Worm (Caenorhabditis elegans) whole organism, young adult: ENCODE data around the gene irld-63.

Source experiments
- B0035.1 ChIP-seq: sonication (generic microtip); optimal IDR thresholded peaks from 2 replicates; lab custom pipeline; 2016; ENCODE audit warnings: missing genetic modification characterization, mild to moderate bottlenecking, missing compliant biosample characterization, missing genotype, missing genetic modification reagents
- B0261.1 ChIP-seq: sonication (generic microtip); optimal IDR thresholded peaks from 2 replicates; lab custom pipeline; 2016; ENCODE audit warnings: mild to moderate bottlenecking, missing genetic modification characterization, moderate library complexity, missing compliant biosample characterization
- C06A6.2 ChIP-seq: fragments of 200-800 bp; sonication (Bioruptor generic); conservative IDR thresholded peaks from 2 replicates; pipeline ENCODE4 v1.3.6; 2022; ENCODE audit warnings: missing genetic modification characterization, missing compliant biosample characterization
- F22D6.2 ChIP-seq: sonication (generic microtip); optimal IDR thresholded peaks from 2 replicates; lab custom pipeline; 2016; ENCODE audit warnings: mild to moderate bottlenecking, missing genetic modification characterization, missing compliant biosample characterization
- F39B2.1 ChIP-seq: fragments of 200-800 bp; sonication (Bioruptor generic); IDR thresholded peaks from 2 replicates; pipeline ENCODE4 v1.3.6; 2022; ENCODE audit warnings: missing genetic modification reagents, missing genetic modification characterization, missing compliant biosample characterization
- F52B5.7 ChIP-seq: sonication (generic microtip); optimal IDR thresholded peaks from 2 replicates; lab custom pipeline; 2016; ENCODE audit warnings: mild to moderate bottlenecking, missing genetic modification characterization, missing compliant biosample characterization
- F57A8.1 ChIP-seq: fragments of 200-800 bp; sonication (Bioruptor generic); optimal IDR thresholded peaks from 2 replicates; lab custom pipeline; 2018; ENCODE audit warnings: mild to moderate bottlenecking, missing genetic modification characterization, moderate library complexity, missing compliant biosample characterization
- F57C9.4 ChIP-seq: sonication (generic microtip); optimal IDR thresholded peaks from 2 replicates; lab custom pipeline; 2017; ENCODE audit warnings: mild to moderate bottlenecking, missing genetic modification characterization, missing compliant biosample characterization
- K11D2.4 ChIP-seq: fragments of 200-800 bp; sonication (Bioruptor generic); IDR thresholded peaks from 2 replicates; pipeline ENCODE4 v1.3.6; 2022; ENCODE audit warnings: missing genetic modification reagents, missing genetic modification characterization, missing compliant biosample characterization
- Y53F4B.3 ChIP-seq: fragments of 200-800 bp; sonication (Bioruptor generic); IDR thresholded peaks from 2 replicates; pipeline ENCODE4 v1.3.6; 2022; ENCODE audit warnings: missing genetic modification reagents, missing genetic modification characterization, missing compliant biosample characterization
- Y53G8AR.9 ChIP-seq: fragments of 200-800 bp; sonication (Bioruptor generic); conservative IDR thresholded peaks from 2 replicates; pipeline ENCODE4 v1.3.6; 2022; ENCODE audit warnings: missing genetic modification reagents, missing genetic modification characterization, missing compliant biosample characterization
- Y79H2A.3 ChIP-seq: fragments of 200-800 bp; sonication (Bioruptor generic); conservative IDR thresholded peaks from 2 replicates; pipeline ENCODE4 v1.3.6; 2022; ENCODE audit warnings: missing genetic modification reagents, missing genetic modification characterization, missing compliant biosample characterization
- Y95B8A.8 ChIP-seq: fragments of 200-800 bp; sonication (Bioruptor generic); IDR thresholded peaks from 2 replicates; pipeline ENCODE4 v1.3.6; 2022; ENCODE audit warnings: missing genetic modification reagents, missing genetic modification characterization, missing compliant biosample characterization
- akir-1 ChIP-seq: fragments of 200-800 bp; sonication (Bioruptor generic); optimal IDR thresholded peaks from 2 replicates; lab custom pipeline; 2018; ENCODE audit warnings: mild to moderate bottlenecking, missing genetic modification characterization, moderate library complexity, missing compliant biosample characterization
- athp-1 ChIP-seq: sonication (generic microtip); optimal IDR thresholded peaks from 2 replicates; lab custom pipeline; 2017; ENCODE audit warnings: mild to moderate bottlenecking, missing genetic modification characterization, missing compliant biosample characterization
- attf-5 ChIP-seq: fragments of 200-800 bp; sonication (Bioruptor generic); optimal IDR thresholded peaks from 2 replicates; lab custom pipeline; 2018; ENCODE audit warnings: mild to moderate bottlenecking, missing genetic modification characterization, missing compliant biosample characterization
- cebp-1 ChIP-seq, 2 experiments: fragments of 200-800 bp in 1 of 2; sonication (Bioruptor generic) in 1 of 2; sonication (generic microtip) in 1 of 2; IDR thresholded peaks in 1 of 2; optimal IDR thresholded peaks in 1 of 2; 2 replicates each; pipeline versions ENCODE4 v1.3.6 to Lab custom; 2017 to 2022; ENCODE audit warnings: missing compliant biosample characterization in 2 of 2, missing genetic modification characterization in 2 of 2, mild to moderate bottlenecking in 1 of 2, missing genetic modification reagents in 1 of 2, moderate library complexity in 1 of 2
- cebp-2 ChIP-seq: fragments of 200-800 bp; sonication (Bioruptor generic); IDR thresholded peaks from 2 replicates; pipeline ENCODE4 v1.3.6; 2022; ENCODE audit warnings: missing genetic modification characterization, missing compliant biosample characterization
- ceh-27 ChIP-seq: fragments of 200-800 bp; sonication (Bioruptor generic); optimal IDR thresholded peaks from 2 replicates; lab custom pipeline; 2018; ENCODE audit warnings: mild to moderate bottlenecking, missing genetic modification characterization, moderate library complexity, missing compliant biosample characterization
- ceh-58 ChIP-seq: fragments of 200-800 bp; sonication (Bioruptor generic); IDR thresholded peaks from 2 replicates; pipeline ENCODE4 v1.3.6; 2022; ENCODE audit warnings: missing genetic modification characterization, missing compliant biosample characterization
- ceh-79 ChIP-seq: sonication (generic microtip); optimal IDR thresholded peaks from 2 replicates; lab custom pipeline; 2017; ENCODE audit warnings: mild to moderate bottlenecking, missing genetic modification characterization, missing compliant biosample characterization
- ceh-91 ChIP-seq: fragments of 200-800 bp; sonication (Bioruptor generic); IDR thresholded peaks from 2 replicates; pipeline ENCODE4 v1.3.6; 2022; ENCODE audit warnings: missing genetic modification reagents, missing genetic modification characterization, missing compliant biosample characterization
- chd-7 ChIP-seq: sonication (generic microtip); optimal IDR thresholded peaks from 2 replicates; lab custom pipeline; 2016; ENCODE audit warnings: mild to moderate bottlenecking, missing genetic modification characterization, moderate library complexity, missing compliant biosample characterization
- dox-1 ChIP-seq: fragments of 200-800 bp; sonication (Bioruptor generic); IDR thresholded peaks from 2 replicates; pipeline ENCODE4 v1.3.6; 2022; ENCODE audit warnings: missing genetic modification reagents, missing genetic modification characterization, missing compliant biosample characterization
- egl-44 ChIP-seq: fragments of 200-800 bp; sonication (Bioruptor generic); IDR thresholded peaks from 2 replicates; pipeline ENCODE4 v1.3.6; 2022; ENCODE audit warnings: missing genetic modification reagents, missing genetic modification characterization, missing compliant biosample characterization
- ekl-4 ChIP-seq: fragments of 200-800 bp; sonication (Bioruptor generic); IDR thresholded peaks from 2 replicates; pipeline ENCODE4 v1.3.6; 2022; ENCODE audit warnings: missing genetic modification reagents, missing genetic modification characterization, missing compliant biosample characterization
- hlh-12 ChIP-seq: sonication (generic microtip); optimal IDR thresholded peaks from 2 replicates; lab custom pipeline; 2016; ENCODE audit warnings: missing genetic modification characterization, missing compliant biosample characterization
- hsf-1 ChIP-seq: fragments of 200-800 bp; sonication (Bioruptor generic); IDR thresholded peaks from 2 replicates; pipeline ENCODE4 v1.3.6; 2022; ENCODE audit warnings: missing genetic modification reagents, missing genetic modification characterization, missing compliant biosample characterization
- lag-1 ChIP-seq: fragments of 200-800 bp; sonication (Bioruptor generic); IDR thresholded peaks from 2 replicates; pipeline ENCODE4 v1.3.6; 2022; ENCODE audit warnings: missing genetic modification reagents, missing genetic modification characterization, missing compliant biosample characterization
- lin-26 ChIP-seq: fragments of 200-800 bp; sonication (Bioruptor generic); IDR thresholded peaks from 2 replicates; pipeline ENCODE4 v1.3.6; 2022; ENCODE audit warnings: missing genetic modification reagents, missing genetic modification characterization, missing compliant biosample characterization
- lir-1 ChIP-seq: fragments of 200-800 bp; sonication (Bioruptor generic); conservative IDR thresholded peaks from 2 replicates; pipeline ENCODE4 v1.3.6; 2022; ENCODE audit warnings: missing genetic modification reagents, missing genetic modification characterization, missing compliant biosample characterization
- lsl-1 ChIP-seq: fragments of 200-800 bp; sonication (Bioruptor generic); optimal IDR thresholded peaks from 2 replicates; lab custom pipeline; 2018; ENCODE audit warnings: mild to moderate bottlenecking, missing genetic modification characterization, moderate library complexity, missing compliant biosample characterization
- lsy-27 ChIP-seq: sonication (generic microtip); optimal IDR thresholded peaks from 2 replicates; lab custom pipeline; 2017; ENCODE audit warnings: missing genetic modification characterization, mild to moderate bottlenecking, missing compliant biosample characterization, antibody characterized with exemption, missing genotype, borderline replicate concordance; ENCODE audit not compliant: insufficient read depth
- madf-10 ChIP-seq: sonication (generic microtip); optimal IDR thresholded peaks from 2 replicates; lab custom pipeline; 2016; ENCODE audit warnings: mild to moderate bottlenecking, missing genetic modification characterization, missing compliant biosample characterization
- nfyb-1 ChIP-seq: fragments of 200-800 bp; sonication (Bioruptor generic); IDR thresholded peaks from 2 replicates; pipeline ENCODE4 v1.3.6; 2022; ENCODE audit warnings: missing genetic modification reagents, missing genetic modification characterization, missing compliant biosample characterization
- nhr-120 ChIP-seq: fragments of 200-800 bp; sonication (Bioruptor generic); IDR thresholded peaks from 2 replicates; pipeline ENCODE4 v1.3.6; 2022; ENCODE audit warnings: missing genetic modification characterization, missing compliant biosample characterization
- nhr-179 ChIP-seq: sonication (generic microtip); optimal IDR thresholded peaks from 2 replicates; lab custom pipeline; 2016; ENCODE audit warnings: mild to moderate bottlenecking, missing genetic modification characterization, missing compliant biosample characterization
- pbrm-1 ChIP-seq: fragments of 200-800 bp; sonication (Bioruptor generic); IDR thresholded peaks from 2 replicates; pipeline ENCODE4 v1.3.6; 2022; ENCODE audit warnings: missing genetic modification reagents, missing genetic modification characterization, missing compliant biosample characterization
- rcor-1 ChIP-seq: fragments of 200-800 bp; sonication (Bioruptor generic); IDR thresholded peaks from 2 replicates; pipeline ENCODE4 v1.3.6; 2022; ENCODE audit warnings: missing genetic modification reagents, missing genetic modification characterization, missing compliant biosample characterization
- sdz-38 ChIP-seq: sonication (generic microtip); optimal IDR thresholded peaks from 2 replicates; lab custom pipeline; 2016; ENCODE audit warnings: missing genotype, missing genetic modification characterization, missing compliant biosample characterization
- snpc-3.4 ChIP-seq: sonication (generic microtip); optimal IDR thresholded peaks from 2 replicates; lab custom pipeline; 2017; ENCODE audit warnings: missing genetic modification characterization, mild to moderate bottlenecking, missing compliant biosample characterization, antibody characterized with exemption, moderate library complexity, missing genotype, missing genetic modification reagents
- snpc-4 ChIP-seq, 5 experiments: fragments of 150-350 bp in 1 of 5; sonication (generic microtip) in 4 of 5; optimal IDR thresholded peaks; 2 replicates each; lab custom pipeline; 2014 to 2018; ENCODE audit warnings: missing genetic modification characterization in 5 of 5, missing biosample characterization in 3 of 5, antibody characterized with exemption in 2 of 5, mild to moderate bottlenecking in 2 of 5, missing compliant biosample characterization in 2 of 5, missing genotype in 2 of 5, moderate library complexity in 2 of 5, missing genetic modification reagents in 1 of 5
- tbx-9 ChIP-seq: sonication (generic microtip); optimal IDR thresholded peaks from 2 replicates; lab custom pipeline; 2016; ENCODE audit warnings: borderline replicate concordance, missing genetic modification characterization, inconsistent platforms, missing compliant biosample characterization
- ztf-22 ChIP-seq: fragments of 200-800 bp; sonication (Bioruptor generic); optimal IDR thresholded peaks from 2 replicates; lab custom pipeline; 2018; ENCODE audit warnings: mild to moderate bottlenecking, missing genetic modification characterization, moderate library complexity, missing compliant biosample characterization
- ztf-25 ChIP-seq: fragments of 200-800 bp; sonication (Bioruptor generic); IDR thresholded peaks from 2 replicates; pipeline ENCODE4 v1.3.6; 2022; ENCODE audit warnings: missing genetic modification reagents, missing genetic modification characterization, missing compliant biosample characterization
- ztf-26 ChIP-seq: sonication (generic microtip); optimal IDR thresholded peaks from 2 replicates; lab custom pipeline; 2017; ENCODE audit warnings: missing genetic modification characterization, missing compliant biosample characterization
- ztf-28 ChIP-seq: fragments of 200-800 bp; sonication (Bioruptor generic); IDR thresholded peaks from 2 replicates; pipeline ENCODE4 v1.3.6; 2022; ENCODE audit warnings: missing genetic modification reagents, missing genetic modification characterization, missing compliant biosample characterization

irld-63 gene

DNA sequence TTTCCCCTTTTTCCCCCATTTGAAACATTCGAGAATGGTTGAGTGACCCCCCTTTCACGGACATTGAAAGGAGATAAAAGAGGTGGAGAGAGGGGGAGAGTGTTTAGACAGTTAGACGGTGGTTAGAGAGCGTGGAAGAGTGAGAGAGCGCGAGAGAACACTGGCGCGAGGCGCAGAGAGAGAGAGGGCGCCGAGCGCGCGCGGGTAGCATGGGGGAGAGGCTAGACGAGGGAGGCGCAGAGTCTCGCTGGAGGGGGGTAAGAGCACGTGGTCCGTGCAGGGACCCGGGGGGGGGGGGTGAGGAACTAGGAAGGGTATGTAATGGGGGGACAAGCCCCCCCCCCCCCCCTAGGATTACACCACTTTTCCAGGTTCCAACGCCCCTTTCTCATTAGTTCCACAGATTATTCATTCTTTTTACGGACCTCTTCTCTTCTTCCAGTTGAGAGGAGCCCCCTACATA, 43.4 kb downstream of the irld-63 start (continued):
- TF ChIP-seq athp-1 (tag; lab: Kevin White, UChicago), result peak; percentile 82
- TF ChIP-seq lag-1 (GFP tag; lab: Robert Waterston, UW), result peak; percentile 87
- no peak for TF ChIP-seq snpc-4 (GFP tag; optimal IDR thresholded peaks at IDR 0.05; lab: Kevin White, UChicago)
- peak in 2 of 4 experiments; percentile 22 to 54 for TF ChIP-seq snpc-4 (tag; optimal IDR thresholded peaks at IDR 0.05; lab: Kevin White, UChicago)
- TF ChIP-seq hlh-12 (tag; lab: Kevin White, UChicago), result no peak
- TF ChIP-seq ztf-25, result no peak
- TF ChIP-seq Y79H2A.3 (GFP tag; lab: Robert Waterston, UW), result no peak
- no peak for TF ChIP-seq B0035.1 (tag; lab: Kevin White, UChicago)
- peak; percentile 73 for TF ChIP-seq F57C9.4 (tag; lab: Kevin White, UChicago)
- TF ChIP-seq F22D6.2 (tag; lab: Kevin White, UChicago), result peak; percentile 46
- peak; percentile 62; the same call in 1 of the 2 replicates for TF ChIP-seq rcor-1 (GFP tag; lab: Robert Waterston, UW)
- TF ChIP-seq lir-1 (GFP tag; lab: Robert Waterston, UW), result no peak
- TF ChIP-seq Y53F4B.3 (GFP tag; lab: Robert Waterston, UW), result no peak
- TF ChIP-seq nfyb-1 (GFP tag; lab: Robert Waterston, UW), result peak; percentile 97
- peak; percentile 81 for TF ChIP-seq F52B5.7 (tag; lab: Kevin White, UChicago)
- TF ChIP-seq ceh-27 (GFP tag; lab: Kevin White, UChicago), result peak; percentile 96
- no peak for TF ChIP-seq ceh-58 (GFP tag; lab: Robert Waterston, UW)
- TF ChIP-seq pbrm-1 (GFP tag; lab: Robert Waterston, UW), result peak; percentile 97
- TF ChIP-seq lin-26, result peak; percentile 75
- TF ChIP-seq akir-1 (GFP tag; lab: Kevin White, UChicago), result peak; percentile 73
- peak; percentile 94 for TF ChIP-seq ztf-22 (GFP tag; lab: Kevin White, UChicago)
- no peak for TF ChIP-seq lsy-27 (tag; lab: Kevin White, UChicago)
- TF ChIP-seq lsl-1 (GFP tag; lab: Kevin White, UChicago), result no peak
- TF ChIP-seq chd-7 (tag; lab: Kevin White, UChicago), result peak; percentile 99
- peak; percentile 18 for TF ChIP-seq madf-10
- TF ChIP-seq C06A6.2 (GFP tag; lab: Robert Waterston, UW), result peak; percentile 95
- TF ChIP-seq dox-1 (GFP tag; lab: Robert Waterston, UW), result peak; percentile 91
- TF ChIP-seq attf-5 (GFP tag; lab: Kevin White, UChicago), result peak; percentile 74
- peak; percentile 35 for TF ChIP-seq ceh-79 (tag; lab: Kevin White, UChicago)
- peak; percentile 85 for TF ChIP-seq Y53G8AR.9 (GFP tag; lab: Robert Waterston, UW)
- TF ChIP-seq ztf-28 (GFP tag; lab: Robert Waterston, UW), result no peak
- no peak for TF ChIP-seq F57A8.1 (GFP tag; lab: Kevin White, UChicago)
- peak; percentile 97 for TF ChIP-seq ztf-26 (tag; lab: Kevin White, UChicago)
- TF ChIP-seq cebp-1 (GFP tag; IDR thresholded peaks at IDR 0.05; lab: Robert Waterston, UW), result peak; percentile 64; the same call in 1 of the 2 replicates
- peak; percentile 92 for TF ChIP-seq cebp-1 (tag; optimal IDR thresholded peaks at IDR 0.05; lab: Kevin White, UChicago)
- peak; percentile 85 for TF ChIP-seq Y95B8A.8 (GFP tag; lab: Robert Waterston, UW)
- no peak for TF ChIP-seq nhr-179
- TF ChIP-seq F39B2.1, result no peak
- TF ChIP-seq hsf-1 (GFP tag; lab: Robert Waterston, UW), result peak; percentile 83
- peak; percentile 97 for TF ChIP-seq K11D2.4 (GFP tag; lab: Robert Waterston, UW)
- 0 out of 2 replicates have a peak, but pooled peaks have one; percentile 87 for TF ChIP-seq nhr-120 (GFP tag; lab: Robert Waterston, UW)
- no peak for TF ChIP-seq snpc-3.4 (tag; lab: Kevin White, UChicago)
- TF ChIP-seq cebp-2, result peak; percentile 78; the same call in 1 of the 2 replicates
- peak; percentile 95 for TF ChIP-seq egl-44 (GFP tag; lab: Robert Waterston, UW)
- TF ChIP-seq ekl-4 (GFP tag; lab: Robert Waterston, UW), result peak; percentile 94
- peak; percentile 24 for TF ChIP-seq B0261.1
- no peak for TF ChIP-seq ceh-91 (GFP tag; lab: Robert Waterston, UW)
- no peak for TF ChIP-seq tbx-9
- TF ChIP-seq sdz-38 (tag; lab: Kevin White, UChicago), result no peak
